Worm (Caenorhabditis elegans): ENCODE data around the gene srd-63.
"Not testable (repeated sequence)": the region's sequence is repeated elsewhere in the genome, so short reads cannot be mapped to it uniquely, and the experiment has no call there.

The srd-63 gene

ce11 chrV:16383729-16384128 is 9.9 kb downstream of the srd-63 start, which contains the start of gene F13A7.7:
Gene F13A7.7 (minus strand): TSS chrV:16383829.
- TF ChIP-seq hlh-6 (tag; optimal IDR thresholded peaks at IDR 0.05); ref-2 (tag; optimal IDR thresholded peaks at IDR 0.05); sox-2 (GFP tag; IDR thresholded peaks at IDR 0.05): not testable (repeated sequence)

ce11 chrV:16382949-16383348 is 10.7 kb downstream of the srd-63 start:
- no peak for TF ChIP-seq elt-2 (tag; optimal IDR thresholded peaks at IDR 0.05)
- TF ChIP-seq nfya-1 (tag; optimal IDR thresholded peaks at IDR 0.05) = no peak
- TF ChIP-seq rnt-1 (tag; optimal IDR thresholded peaks at IDR 0.05) = no peak
- TF ChIP-seq ceh-30 (tag; optimal IDR thresholded peaks at IDR 0.05) = no peak
- TF ChIP-seq ets-4 (tag; optimal IDR thresholded peaks at IDR 0.05) = no peak
- TF ChIP-seq ceh-14 (tag; optimal IDR thresholded peaks at IDR 0.05) = no peak
- no peak for TF ChIP-seq unc-86 (tag; optimal IDR thresholded peaks at IDR 0.05)
- TF ChIP-seq unc-3 (GFP tag; conservative IDR thresholded peaks at IDR 0.05) = no peak
- no peak for TF ChIP-seq unc-3 (tag; optimal IDR thresholded peaks at IDR 0.05)
- no peak for TF ChIP-seq eyg-1 (tag; optimal IDR thresholded peaks at IDR 0.05)
- TF ChIP-seq pax-1 (tag; optimal IDR thresholded peaks at IDR 0.05) = no peak
- no peak for TF ChIP-seq elt-4 (tag; optimal IDR thresholded peaks at IDR 0.05)
- no peak for TF ChIP-seq ceh-2 (tag; optimal IDR thresholded peaks at IDR 0.05)
- no peak for TF ChIP-seq ahr-1 (tag; optimal IDR thresholded peaks at IDR 0.05)
- no peak for TF ChIP-seq dve-1 (tag; optimal IDR thresholded peaks at IDR 0.05)
- no peak for TF ChIP-seq ref-2 (tag; optimal IDR thresholded peaks at IDR 0.05)
- TF ChIP-seq tbx-7 (tag; optimal IDR thresholded peaks at IDR 0.05) = no peak
- no peak for TF ChIP-seq lin-11 (tag; optimal IDR thresholded peaks at IDR 0.05)
- TF ChIP-seq syd-9 (tag; optimal IDR thresholded peaks at IDR 0.05) = no peak
- TF ChIP-seq nhr-232 (tag; optimal IDR thresholded peaks at IDR 0.05) = no peak

- TF ChIP-seq nfya-1 (tag; optimal IDR thresholded peaks at IDR 0.05) = no peak
- TF ChIP-seq hlh-15 (tag; optimal IDR thresholded peaks at IDR 0.05) = no peak
- TF ChIP-seq fax-1 (tag; optimal IDR thresholded peaks at IDR 0.05) = no peak
- TF ChIP-seq dmd-4 (tag; optimal IDR thresholded peaks at IDR 0.05; ENCODE audit: borderline replicate concordance) = no peak
- TF ChIP-seq ceh-22 (tag; optimal IDR thresholded peaks at IDR 0.05) = no peak
- no peak for TF ChIP-seq dve-1 (tag; optimal IDR thresholded peaks at IDR 0.05)
- TF ChIP-seq npax-4 (tag; optimal IDR thresholded peaks at IDR 0.05) = no peak
- no peak for TF ChIP-seq ceh-19 (GFP tag; optimal IDR thresholded peaks at IDR 0.05)
- no peak for TF ChIP-seq nhr-232 (tag; optimal IDR thresholded peaks at IDR 0.05)
- TF ChIP-seq sdc-2 (tag; optimal IDR thresholded peaks at IDR 0.05) = no peak
- TF ChIP-seq pqm-1 (tag; optimal IDR thresholded peaks at IDR 0.05) = no peak
- no peak for TF ChIP-seq lin-11 (tag; optimal IDR thresholded peaks at IDR 0.05)
- TF ChIP-seq hlh-8 (tag; optimal IDR thresholded peaks at IDR 0.05) = no peak
- no peak for TF ChIP-seq fkh-10 (GFP tag; optimal IDR thresholded peaks at IDR 0.05)
- TF ChIP-seq che-1 (tag; optimal IDR thresholded peaks at IDR 0.05) = no peak
- no peak for TF ChIP-seq Y22D7AL.16 (tag; optimal IDR thresholded peaks at IDR 0.05)
- TF ChIP-seq ref-2 (tag; optimal IDR thresholded peaks at IDR 0.05) = no peak
- TF ChIP-seq ceh-45 (GFP tag; IDR thresholded peaks at IDR 0.05) = no peak
- TF ChIP-seq ceh-14 (tag; optimal IDR thresholded peaks at IDR 0.05) = no peak
- TF ChIP-seq unc-86 (tag; optimal IDR thresholded peaks at IDR 0.05) = no peak
Measured at ce11 chrV:16377849-16378248, 15.8 kb downstream of the srd-63 start, which contains the start of gene F13A7.1. Gene F13A7.1 (minus strand): TSS chrV:16377949.

- TF ChIP-seq pat-9 (tag; optimal IDR thresholded peaks at IDR 0.05) (no peak), elt-4 (tag; optimal IDR thresholded peaks at IDR 0.05) (peak; percentile 24), ceh-31 (tag; optimal IDR thresholded peaks at IDR 0.05) (no peak)
Measured at ce11 chrV:16377188-16377587, 16.4 kb downstream of the srd-63 start.
